Worm (Caenorhabditis elegans) whole organism, L1 larva: ENCODE measurements around the gene F35D2.1.

Experiments
- C16A3.4 ChIP-seq: fragments of 150-350 bp; optimal IDR thresholded peaks from 2 replicates; lab custom pipeline; 2014; ENCODE audit warnings: missing biosample characterization, missing genetic modification characterization
- C34B4.2 ChIP-seq: sonication (generic microtip); optimal IDR thresholded peaks from 2 replicates; lab custom pipeline; 2017; ENCODE audit warnings: mild to moderate bottlenecking, missing genetic modification characterization, missing compliant biosample characterization
- F16B12.6 ChIP-seq: fragments of 150-350 bp; optimal IDR thresholded peaks from 2 replicates; lab custom pipeline; 2014; ENCODE audit warnings: missing biosample characterization, missing genetic modification characterization
- alr-1 ChIP-seq: fragments of 200-800 bp; sonication (Bioruptor generic); optimal IDR thresholded peaks from 2 replicates; lab custom pipeline; 2018; ENCODE audit warnings: borderline replicate concordance, mild to moderate bottlenecking, missing genetic modification characterization, missing compliant biosample characterization
- aly-2 ChIP-seq: fragments of 150-350 bp; optimal IDR thresholded peaks from 2 replicates; lab custom pipeline; 2014; ENCODE audit warnings: missing biosample characterization, missing genetic modification characterization
- ama-1 ChIP-seq: fragments of 150-350 bp; optimal IDR thresholded peaks from 2 replicates; lab custom pipeline; 2014
- blmp-1 ChIP-seq: fragments of 150-350 bp; optimal IDR thresholded peaks from 2 replicates; lab custom pipeline; 2014; ENCODE audit warnings: missing biosample characterization, missing genetic modification characterization
- ceh-82 ChIP-seq, 3 experiments: fragments of 150-350 bp in 1 of 3; sonication (generic microtip) in 2 of 3; optimal IDR thresholded peaks; 2 replicates each; lab custom pipeline; 2014 to 2017; ENCODE audit warnings: missing biosample characterization in 3 of 3, missing genetic modification characterization in 3 of 3
- ceh-88 ChIP-seq: fragments of 200-800 bp; sonication (Bioruptor generic); IDR thresholded peaks from 2 replicates; pipeline ENCODE4 v1.3.6; 2022; ENCODE audit warnings: missing genetic modification characterization, missing compliant biosample characterization
- dpl-1 ChIP-seq, 3 experiments: fragments of 150-350 bp in 2 of 3; sonication (generic microtip) in 1 of 3; optimal IDR thresholded peaks; 2 replicates each; lab custom pipeline; 2014 to 2017; ENCODE audit warnings: missing biosample characterization in 3 of 3, missing genetic modification characterization in 3 of 3, missing genetic modification reagents in 3 of 3
- efl-1 ChIP-seq, 4 experiments: fragments of 150-350 bp; optimal IDR thresholded peaks in 3 of 4; peaks in 1 of 4; 1 replicate in 1 of 4; 2 replicates in 3 of 4; lab custom pipeline; 2014; ENCODE audit warnings: missing biosample characterization in 2 of 4, missing genetic modification characterization in 2 of 4, missing genetic modification reagents in 2 of 4
- egl-13 ChIP-seq: sonication (generic microtip); optimal IDR thresholded peaks from 2 replicates; lab custom pipeline; 2016; ENCODE audit warnings: missing genotype, missing genetic modification reagents, missing genetic modification characterization, missing compliant biosample characterization
- elt-2 ChIP-seq: sonication (generic microtip); optimal IDR thresholded peaks from 2 replicates; lab custom pipeline; 2016; ENCODE audit warnings: missing genetic modification characterization, mild to moderate bottlenecking, inconsistent platforms, missing compliant biosample characterization, missing genetic modification reagents
- elt-3 ChIP-seq, 6 experiments: fragments of 150-350 bp in 1 of 6; sonication (generic microtip); optimal IDR thresholded peaks; 2 replicates each; lab custom pipeline; 2017 to 2018; ENCODE audit warnings: missing biosample characterization in 6 of 6, missing genetic modification characterization in 6 of 6, inconsistent platforms in 1 of 6
- fkh-10 ChIP-seq: sonication (generic microtip); optimal IDR thresholded peaks from 2 replicates; lab custom pipeline; 2017; ENCODE audit warnings: missing biosample characterization, missing genetic modification reagents, missing genetic modification characterization
- fos-1 ChIP-seq: fragments of 150-350 bp; optimal IDR thresholded peaks from 2 replicates; lab custom pipeline; 2014; ENCODE audit warnings: missing biosample characterization, missing genetic modification characterization
- grh-1 ChIP-seq: fragments of 200-800 bp; sonication (Bioruptor generic); IDR thresholded peaks from 2 replicates; pipeline ENCODE4 v1.3.6; 2022; ENCODE audit warnings: missing genetic modification reagents, missing genetic modification characterization, missing compliant biosample characterization
- hlh-4 ChIP-seq: sonication (generic microtip); optimal IDR thresholded peaks from 2 replicates; lab custom pipeline; 2016; ENCODE audit warnings: mild to moderate bottlenecking, missing genetic modification characterization, missing compliant biosample characterization
- isw-1 ChIP-seq: fragments of 200-800 bp; sonication (Bioruptor generic); IDR thresholded peaks from 2 replicates; pipeline ENCODE4 v1.3.6; 2022; ENCODE audit warnings: missing genetic modification characterization, missing compliant biosample characterization
- lin-13 ChIP-seq: fragments of 150-350 bp; optimal IDR thresholded peaks from 2 replicates; lab custom pipeline; 2014; ENCODE audit warnings: missing biosample characterization, missing genetic modification reagents, missing genetic modification characterization
- lin-14 ChIP-seq: fragments of 200-800 bp; sonication (Bioruptor generic); optimal IDR thresholded peaks from 2 replicates; lab custom pipeline; 2018; ENCODE audit warnings: mild to moderate bottlenecking, missing genetic modification characterization, moderate library complexity, missing compliant biosample characterization
- lin-15B ChIP-seq: fragments of 150-350 bp; sonication (generic microtip); optimal IDR thresholded peaks from 3 replicates; lab custom pipeline; 2014; ENCODE audit warnings: missing biosample characterization, missing genetic modification characterization
- lin-35 ChIP-seq, 2 experiments: fragments of 150-350 bp; optimal IDR thresholded peaks; 2 replicates each; lab custom pipeline; 2014; ENCODE audit warnings: missing biosample characterization in 2 of 2, missing genetic modification characterization in 2 of 2, missing genetic modification reagents in 2 of 2
- lin-39 ChIP-seq: fragments of 150-350 bp; optimal IDR thresholded peaks from 2 replicates; lab custom pipeline; 2014; ENCODE audit warnings: missing biosample characterization, missing genetic modification reagents, missing genetic modification characterization
- lir-3 ChIP-seq: sonication (generic microtip); optimal IDR thresholded peaks from 2 replicates; lab custom pipeline; 2016; ENCODE audit warnings: mild to moderate bottlenecking, missing genetic modification characterization, moderate library complexity, missing compliant biosample characterization; ENCODE audit not compliant: poor library complexity
- mab-9 ChIP-seq: fragments of 200-800 bp; sonication (Bioruptor generic); IDR thresholded peaks from 2 replicates; pipeline ENCODE4 v1.3.6; 2022; ENCODE audit warnings: missing genetic modification reagents, missing genetic modification characterization, missing compliant biosample characterization
- mdl-1 ChIP-seq, 2 experiments: fragments of 150-350 bp; optimal IDR thresholded peaks; 2 replicates each; lab custom pipeline; 2014 to 2017; ENCODE audit warnings: missing biosample characterization in 2 of 2, missing genetic modification characterization in 2 of 2, inconsistent platforms in 1 of 2
- mef-2 ChIP-seq: fragments of 150-350 bp; optimal IDR thresholded peaks from 2 replicates; lab custom pipeline; 2014; ENCODE audit warnings: missing biosample characterization, missing genetic modification characterization
- mep-1 ChIP-seq: fragments of 150-350 bp; optimal IDR thresholded peaks from 2 replicates; lab custom pipeline; 2014; ENCODE audit warnings: missing biosample characterization, missing genetic modification characterization
- nhr-12 ChIP-seq: sonication (generic microtip); optimal IDR thresholded peaks from 2 replicates; lab custom pipeline; 2017; ENCODE audit warnings: missing biosample characterization, missing genetic modification characterization
- nhr-19 ChIP-seq: fragments of 200-800 bp; sonication (Bioruptor generic); conservative IDR thresholded peaks from 2 replicates; pipeline ENCODE4 v1.3.6; 2022; ENCODE audit warnings: missing genetic modification characterization, missing compliant biosample characterization
- nhr-20 ChIP-seq: sonication (generic microtip); optimal IDR thresholded peaks from 2 replicates; lab custom pipeline; 2016; ENCODE audit warnings: mild to moderate bottlenecking, missing genetic modification characterization, missing compliant biosample characterization
- nhr-28 ChIP-seq: fragments of 150-350 bp; optimal IDR thresholded peaks from 2 replicates; lab custom pipeline; 2014; ENCODE audit warnings: missing biosample characterization, missing genetic modification characterization
- nhr-71 ChIP-seq: sonication (generic microtip); optimal IDR thresholded peaks from 2 replicates; lab custom pipeline; 2016; ENCODE audit warnings: mild to moderate bottlenecking, missing genetic modification characterization, moderate library complexity, missing compliant biosample characterization
- nhr-76 ChIP-seq: sonication (generic microtip); optimal IDR thresholded peaks from 2 replicates; lab custom pipeline; 2017; ENCODE audit warnings: missing biosample characterization, missing genetic modification characterization
- nhr-77 ChIP-seq: fragments of 150-350 bp; optimal IDR thresholded peaks from 2 replicates; lab custom pipeline; 2014; ENCODE audit warnings: missing biosample characterization, missing genetic modification characterization
- nhr-85 ChIP-seq: sonication (generic microtip); peaks from one replicate; lab custom pipeline; 2016; ENCODE audit warnings: missing genetic modification characterization, inconsistent platforms, missing compliant biosample characterization
- nhr-90 ChIP-seq: sonication (generic microtip); optimal IDR thresholded peaks from 2 replicates; lab custom pipeline; 2016; ENCODE audit warnings: mild to moderate bottlenecking, missing genetic modification characterization, missing compliant biosample characterization; ENCODE audit not compliant: poor library complexity
- pax-3 ChIP-seq: fragments of 200-800 bp; sonication (Bioruptor generic); optimal IDR thresholded peaks from 2 replicates; lab custom pipeline; 2018; ENCODE audit warnings: mild to moderate bottlenecking, missing genetic modification characterization, moderate library complexity, missing compliant biosample characterization
- pqm-1 ChIP-seq: sonication (generic microtip); optimal IDR thresholded peaks from 3 replicates; lab custom pipeline; 2017; ENCODE audit warnings: missing biosample characterization, missing genetic modification characterization
- snpc-4 ChIP-seq: fragments of 150-350 bp; optimal IDR thresholded peaks from 2 replicates; lab custom pipeline; 2014; ENCODE audit warnings: missing biosample characterization, missing genetic modification characterization
- snu-23 ChIP-seq: sonication (generic microtip); optimal IDR thresholded peaks from 2 replicates; lab custom pipeline; 2016; ENCODE audit warnings: missing genetic modification characterization, missing compliant biosample characterization
- sox-4 ChIP-seq: sonication (generic microtip); optimal IDR thresholded peaks from 2 replicates; lab custom pipeline; 2016; ENCODE audit warnings: missing genetic modification characterization, missing compliant biosample characterization
- tbx-2 ChIP-seq: sonication (generic microtip); optimal IDR thresholded peaks from 2 replicates; lab custom pipeline; 2016; ENCODE audit warnings: missing genetic modification characterization, missing compliant biosample characterization
- unc-130 ChIP-seq: fragments of 150-350 bp; optimal IDR thresholded peaks from 2 replicates; lab custom pipeline; 2017; ENCODE audit warnings: missing biosample characterization, missing genetic modification characterization, inconsistent platforms
- vab-15 ChIP-seq: sonication (generic microtip); optimal IDR thresholded peaks from 2 replicates; lab custom pipeline; 2017; ENCODE audit warnings: missing genotype, mild to moderate bottlenecking, missing genetic modification characterization, missing compliant biosample characterization
- zag-1 ChIP-seq: fragments of 150-350 bp; optimal IDR thresholded peaks from 2 replicates; lab custom pipeline; 2014; ENCODE audit warnings: missing biosample characterization, missing genetic modification characterization
- zip-4 ChIP-seq: fragments of 200-800 bp; sonication (Bioruptor generic); optimal IDR thresholded peaks from 2 replicates; lab custom pipeline; 2018; ENCODE audit warnings: mild to moderate bottlenecking, missing genetic modification characterization, moderate library complexity, missing compliant biosample characterization
- ztf-11 ChIP-seq, 2 experiments: sonication (generic microtip); optimal IDR thresholded peaks; 2 replicates each; lab custom pipeline; 2016 to 2017; ENCODE audit warnings: missing genetic modification characterization in 2 of 2, missing biosample characterization in 1 of 2, missing compliant biosample characterization in 1 of 2
- ztf-4 ChIP-seq: fragments of 150-350 bp; optimal IDR thresholded peaks from 2 replicates; lab custom pipeline; 2014; ENCODE audit warnings: missing biosample characterization, missing genetic modification characterization

Gene F35D2.1

DNA sequence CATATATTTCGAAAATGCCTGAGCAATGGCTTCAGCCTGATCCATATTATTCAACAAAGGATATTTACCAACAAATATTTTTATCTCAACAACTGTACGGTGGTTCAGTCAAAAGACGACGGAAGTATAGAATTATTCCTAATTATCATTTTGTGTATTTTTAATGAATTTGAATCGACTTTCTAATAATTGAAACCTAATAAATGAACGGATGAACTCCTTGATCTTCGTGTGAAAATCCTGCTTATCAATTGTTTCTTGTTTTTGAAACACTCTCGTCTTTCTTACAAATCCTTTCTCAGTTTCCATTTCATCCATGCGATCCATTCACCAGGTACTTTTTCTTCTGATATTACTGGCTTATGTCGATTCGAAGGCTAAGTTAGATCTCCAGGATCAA lies at the start of gene F35D2.1:
Gene F35D2.1, plus strand, starts transcription at position 301 of the 400 bp plus-strand sequence.
- TF ChIP-seq mdl-1 (tag; optimal IDR thresholded peaks at IDR 0.05; lab: Kevin White, UChicago), result no peak
- no peak for TF ChIP-seq nhr-76 (tag; lab: Kevin White, UChicago)
- TF ChIP-seq grh-1, result no peak
- no peak for TF ChIP-seq zip-4
- TF ChIP-seq ztf-11 (tag; optimal IDR thresholded peaks at IDR 0.05; lab: Kevin White, UChicago), result no peak
- no peak for TF ChIP-seq mef-2 (tag; lab: Kevin White, UChicago)
- TF ChIP-seq ceh-82 (tag; optimal IDR thresholded peaks at IDR 0.05; lab: Kevin White, UChicago), result no peak
- no peak for TF ChIP-seq fos-1 (tag; lab: Kevin White, UChicago)
- TF ChIP-seq C34B4.2 (tag; lab: Kevin White, UChicago), result no peak
- no peak for TF ChIP-seq alr-1 (tag; lab: Kevin White, UChicago)
- TF ChIP-seq mab-9, result no peak
- TF ChIP-seq lin-35 (GFP tag; optimal IDR thresholded peaks at IDR 0.05; lab: Kevin White, UChicago), result no peak

DNA sequence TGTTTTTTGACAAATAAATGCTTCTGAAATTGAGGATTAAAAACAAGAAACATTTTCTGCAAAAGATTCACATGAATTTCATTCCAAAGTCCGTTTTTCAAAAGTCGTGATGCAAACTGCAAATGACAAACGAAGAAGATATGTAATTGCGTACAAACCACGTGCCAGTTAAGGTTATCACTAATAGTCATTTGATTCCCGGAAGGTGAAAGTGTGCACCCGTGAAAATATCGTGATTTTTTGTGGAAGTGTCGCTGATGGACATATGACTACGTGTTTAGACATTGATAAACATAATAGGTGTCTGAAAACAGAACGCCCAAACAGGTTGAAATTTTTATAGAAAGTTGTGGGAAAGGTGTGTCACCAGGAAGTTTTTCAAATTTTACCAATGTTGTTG lies 47.5 kb upstream of the F35D2.1 start:
- TF ChIP-seq fkh-10 (GFP tag; lab: Kevin White, UChicago) (no peak), lin-39 (tag; lab: Kevin White, UChicago) (no peak), F16B12.6 (no peak), ceh-88 (GFP tag; lab: Robert Waterston, UW) (no peak), egl-13 (tag; lab: Kevin White, UChicago) (no peak), elt-2 (tag; lab: Kevin White, UChicago) (peak; percentile 96), isw-1 (GFP tag; lab: Robert Waterston, UW) (no peak), ceh-82 (tag; optimal IDR thresholded peaks at IDR 0.05; lab: Kevin White, UChicago) (no peak), lin-35 (GFP tag; optimal IDR thresholded peaks at IDR 0.05; lab: Kevin White, UChicago) (peak in 1 of 2 experiments; percentile 82), nhr-28 (no peak), lin-14 (GFP tag; lab: Kevin White, UChicago) (peak; percentile 71), snu-23 (GFP tag; lab: Kevin White, UChicago) (no peak), snpc-4 (tag; lab: Kevin White, UChicago) (no peak), nhr-71 (tag; lab: Kevin White, UChicago) (peak; percentile 86), lin-15B (tag; lab: Kevin White, UChicago) (no peak), sox-4 (tag; lab: Kevin White, UChicago) (no peak), nhr-77 (tag; lab: Kevin White, UChicago) (no peak), mdl-1 (tag; optimal IDR thresholded peaks at IDR 0.05; lab: Kevin White, UChicago) (peak in 1 of 2 experiments; percentile 90), unc-130 (tag; lab: Kevin White, UChicago) (peak; percentile 64), vab-15 (tag; lab: Kevin White, UChicago) (peak; percentile 29), zag-1 (tag; lab: Kevin White, UChicago) (no peak), ztf-11 (tag; optimal IDR thresholded peaks at IDR 0.05; lab: Kevin White, UChicago) (no peak), nhr-90 (tag; lab: Kevin White, UChicago) (peak; percentile 82), dpl-1 (GFP tag; optimal IDR thresholded peaks at IDR 0.05; lab: Kevin White, UChicago) (peak; percentile 5 to 45 (median 17)), efl-1 (optimal IDR thresholded peaks at IDR 0.05; lab: Kevin White, UChicago) (peak in 1 of 2 experiments; percentile 8), efl-1 (GFP tag; optimal IDR thresholded peaks at IDR 0.05 in 1 of 2; lab: Kevin White, UChicago) (peak in 1 of 2 experiments; percentile 91), hlh-4 (tag; lab: Kevin White, UChicago) (no peak), nhr-19 (GFP tag; lab: Robert Waterston, UW) (peak; percentile 81), mep-1 (tag; lab: Kevin White, UChicago) (peak; percentile 23), lir-3 (tag; lab: Kevin White, UChicago) (peak; percentile 31), nhr-20 (tag; lab: Kevin White, UChicago) (peak; percentile 89), alr-1 (tag; lab: Kevin White, UChicago) (no peak), aly-2 (tag; lab: Kevin White, UChicago) (no peak), elt-3 (tag; optimal IDR thresholded peaks at IDR 0.05; lab: Kevin White, UChicago) (peak in 2 of 6 experiments; percentile 92 to 95), ama-1 (lab: Kevin White, UChicago) (no peak), lin-13 (GFP tag; lab: Kevin White, UChicago) (peak; percentile 3), C16A3.4 (tag; lab: Kevin White, UChicago) (peak; percentile 24), tbx-2 (tag; lab: Kevin White, UChicago) (peak; percentile 64), ztf-4 (tag; lab: Kevin White, UChicago) (peak; percentile 42), nhr-85 (tag; lab: Kevin White, UChicago) (peak; percentile 94), grh-1 (peak; percentile 84), nhr-12 (tag; lab: Kevin White, UChicago) (no peak), blmp-1 (tag; lab: Kevin White, UChicago) (peak; percentile 98), pqm-1 (no peak), pax-3 (tag; lab: Kevin White, UChicago) (peak; percentile 48)
